Fruit fly (Drosophila melanogaster) whole organism, embryonic: Measurements from ENCODE around the gene CG17906.

Experiments
- Aef1 ChIP-seq: fragments of 200-800 bp; sonication (Bioruptor generic); IDR thresholded peaks from 3 replicates; pipeline ENCODE4 v1.3.6; 2022; ENCODE audit warnings: missing biosample characterization, missing genetic modification characterization
- Blimp-1 ChIP-seq: fragments of 200-800 bp; sonication (Bioruptor generic); optimal IDR thresholded peaks from 3 replicates; lab custom pipeline; 2018; ENCODE audit warnings: missing biosample characterization, missing genetic modification characterization, mild to moderate bottlenecking, moderate library complexity, missing genetic modification reagents
- CG10147 ChIP-seq: fragments of 200-800 bp; sonication (Bioruptor generic); optimal IDR thresholded peaks from 2 replicates; lab custom pipeline; 2019; ENCODE audit warnings: missing biosample characterization, mild to moderate bottlenecking, missing genetic modification characterization, moderate library complexity
- CG10267 ChIP-seq: fragments of 200-800 bp; sonication (Bioruptor generic); optimal IDR thresholded peaks from 2 replicates; lab custom pipeline; 2018; ENCODE audit warnings: missing biosample characterization, mild to moderate bottlenecking, missing genetic modification characterization, moderate library complexity
- CG10274 ChIP-seq: fragments of 200-800 bp; sonication (Bioruptor generic); optimal IDR thresholded peaks from 3 replicates; lab custom pipeline; 2017; ENCODE audit warnings: missing biosample characterization, mild to moderate bottlenecking, missing genetic modification characterization
- CG10321 ChIP-seq: fragments of 200-800 bp; sonication (Bioruptor generic); IDR thresholded peaks from 2 replicates; pipeline ENCODE4 v1.3.6; 2022; ENCODE audit warnings: missing biosample characterization, missing genetic modification characterization
- CG10959 ChIP-seq: fragments of 200-800 bp; sonication (Bioruptor generic); IDR thresholded peaks from 2 replicates; pipeline ENCODE4 v1.3.6; 2022; ENCODE audit warnings: missing biosample characterization, missing genetic modification characterization
- CG12391 ChIP-seq: fragments of 200-800 bp; sonication (Bioruptor generic); optimal IDR thresholded peaks from 3 replicates; lab custom pipeline; 2018; ENCODE audit warnings: missing biosample characterization, mild to moderate bottlenecking, missing genetic modification characterization, moderate library complexity
- CG14710 ChIP-seq: fragments of 200-800 bp; sonication (Bioruptor generic); optimal IDR thresholded peaks from 3 replicates; lab custom pipeline; 2019; ENCODE audit warnings: missing biosample characterization, mild to moderate bottlenecking, missing genetic modification characterization, moderate library complexity
- CG15011 ChIP-seq: fragments of 200-800 bp; sonication (Bioruptor generic); optimal IDR thresholded peaks from 3 replicates; lab custom pipeline; 2018; ENCODE audit warnings: missing biosample characterization, mild to moderate bottlenecking, missing genetic modification characterization
- CG15601 ChIP-seq: fragments of 200-800 bp; sonication (Bioruptor generic); optimal IDR thresholded peaks from 3 replicates; lab custom pipeline; 2019; ENCODE audit warnings: missing biosample characterization, mild to moderate bottlenecking, missing genetic modification characterization, moderate library complexity
- CG16813 ChIP-seq: fragments of 200-800 bp; sonication (Bioruptor generic); IDR thresholded peaks from 3 replicates; pipeline ENCODE4 v1.3.6; 2022; ENCODE audit warnings: missing biosample characterization, missing genetic modification characterization; ENCODE audit not compliant: partially characterized antibody
- CG3995 ChIP-seq: fragments of 200-800 bp; sonication (Bioruptor generic); optimal IDR thresholded peaks from 3 replicates; lab custom pipeline; 2016; ENCODE audit warnings: missing biosample characterization, missing genetic modification characterization
- CG42726 ChIP-seq: fragments of 200-800 bp; sonication (Bioruptor generic); IDR thresholded peaks from 2 replicates; pipeline ENCODE4 v1.3.6; 2022; ENCODE audit warnings: missing biosample characterization, missing genetic modification characterization; ENCODE audit not compliant: partially characterized antibody
- CG4820 ChIP-seq: fragments of 200-800 bp; sonication (Bioruptor generic); optimal IDR thresholded peaks from 3 replicates; lab custom pipeline; 2016; ENCODE audit warnings: missing biosample characterization, missing genetic modification characterization
- CG6813 ChIP-seq: fragments of 200-800 bp; sonication (Bioruptor generic); optimal IDR thresholded peaks from 2 replicates; lab custom pipeline; 2017; ENCODE audit warnings: missing biosample characterization, missing genetic modification characterization, mild to moderate bottlenecking, moderate library complexity, missing genetic modification reagents
- CG7271 ChIP-seq: fragments of 200-800 bp; sonication (Bioruptor generic); optimal IDR thresholded peaks from 2 replicates; lab custom pipeline; 2018; ENCODE audit warnings: missing biosample characterization, mild to moderate bottlenecking, missing genetic modification characterization, moderate library complexity
- CG7745 ChIP-seq: fragments of 200-800 bp; sonication (Bioruptor generic); optimal IDR thresholded peaks from 2 replicates; lab custom pipeline; 2018; ENCODE audit warnings: missing biosample characterization, mild to moderate bottlenecking, missing genetic modification characterization, moderate library complexity
- CG9876 ChIP-seq: fragments of 200-800 bp; sonication (Bioruptor generic); optimal IDR thresholded peaks from 2 replicates; lab custom pipeline; 2016; ENCODE audit warnings: missing biosample characterization, missing genetic modification characterization
- CTCF ChIP-seq: fragments of 200-800 bp; sonication (Bioruptor generic); optimal IDR thresholded peaks from 2 replicates; lab custom pipeline; 2017; ENCODE audit warnings: missing biosample characterization, mild to moderate bottlenecking, missing genetic modification characterization, moderate library complexity
- Doc3 ChIP-seq: fragments of 200-800 bp; sonication (Bioruptor generic); IDR thresholded peaks from 3 replicates; pipeline ENCODE4 v1.3.6; 2022; ENCODE audit warnings: missing biosample characterization, missing genetic modification characterization; ENCODE audit not compliant: partially characterized antibody
- Elba2 ChIP-seq: fragments of 200-800 bp; sonication (Bioruptor generic); optimal IDR thresholded peaks from 3 replicates; lab custom pipeline; 2016; ENCODE audit warnings: missing biosample characterization, missing genetic modification characterization
- H15 ChIP-seq: fragments of 200-800 bp; sonication (Bioruptor generic); IDR thresholded peaks from 3 replicates; pipeline ENCODE4 v1.3.6; 2022; ENCODE audit warnings: missing biosample characterization, missing genetic modification characterization
- HHEX ChIP-seq: fragments of 200-800 bp; sonication (Bioruptor generic); optimal IDR thresholded peaks from 3 replicates; lab custom pipeline; 2017; ENCODE audit warnings: missing biosample characterization, mild to moderate bottlenecking, missing genetic modification characterization, missing genetic modification reagents
- Hand ChIP-seq: fragments of 200-800 bp; sonication (Bioruptor generic); optimal IDR thresholded peaks from 2 replicates; lab custom pipeline; 2017; ENCODE audit warnings: mild to moderate bottlenecking, missing biosample characterization, missing genetic modification reagents, missing genetic modification characterization
- Hr39 ChIP-seq: fragments of >200 bp; optimal IDR thresholded peaks from 2 replicates; lab custom pipeline; 2017
- NC2β ChIP-seq: fragments of 200-800 bp; sonication (Bioruptor generic); optimal IDR thresholded peaks from 2 replicates; lab custom pipeline; 2016; ENCODE audit warnings: missing biosample characterization, missing genetic modification characterization
- Nf-YC ChIP-seq: fragments of 200-800 bp; optimal IDR thresholded peaks from 3 replicates; lab custom pipeline; 2019; ENCODE audit warnings: missing biosample characterization, mild to moderate bottlenecking, missing genetic modification characterization, moderate library complexity
- Optix ChIP-seq: fragments of 200-800 bp; sonication (Bioruptor generic); IDR thresholded peaks from 3 replicates; pipeline ENCODE4 v1.3.6; 2022; ENCODE audit warnings: missing biosample characterization, missing genetic modification characterization
- abd-A ChIP-seq: fragments of 200-800 bp; sonication (Bioruptor generic); optimal IDR thresholded peaks from 3 replicates; lab custom pipeline; 2019; ENCODE audit warnings: missing biosample characterization, mild to moderate bottlenecking, missing genetic modification characterization, moderate library complexity
- bcd ChIP-seq: fragments of 200-800 bp; sonication (Bioruptor generic); optimal IDR thresholded peaks from 2 replicates; lab custom pipeline; 2017; ENCODE audit warnings: missing biosample characterization, mild to moderate bottlenecking, missing genetic modification characterization
- chn ChIP-seq: fragments of 200-800 bp; sonication (Bioruptor generic); optimal IDR thresholded peaks from 2 replicates; lab custom pipeline; 2016; ENCODE audit warnings: missing biosample characterization, missing genetic modification characterization
- ci ChIP-seq: fragments of 200-800 bp; sonication (Bioruptor generic); IDR thresholded peaks from 3 replicates; pipeline ENCODE4 v1.3.6; 2022; ENCODE audit warnings: missing biosample characterization, missing genetic modification characterization
- corto ChIP-seq: fragments of 200-800 bp; sonication (Bioruptor generic); optimal IDR thresholded peaks from 2 replicates; lab custom pipeline; 2016; ENCODE audit warnings: missing biosample characterization, mild to moderate bottlenecking, missing genetic modification characterization, moderate library complexity
- crc ChIP-seq: fragments of 200-800 bp; sonication (Bioruptor generic); optimal IDR thresholded peaks from 2 replicates; lab custom pipeline; 2016; ENCODE audit warnings: missing biosample characterization, missing genetic modification characterization
- danr ChIP-seq: fragments of 200-800 bp; sonication (Bioruptor generic); IDR thresholded peaks from 2 replicates; pipeline ENCODE4 v1.3.6; 2022; ENCODE audit warnings: missing biosample characterization, missing genetic modification characterization
- ems ChIP-seq: fragments of 200-800 bp; sonication (Bioruptor generic); optimal IDR thresholded peaks from 3 replicates; lab custom pipeline; 2016; ENCODE audit warnings: missing biosample characterization, missing genetic modification characterization
- grn ChIP-seq: fragments of 200-800 bp; sonication (Bioruptor generic); optimal IDR thresholded peaks from 3 replicates; lab custom pipeline; 2017; ENCODE audit warnings: missing biosample characterization, missing genetic modification characterization
- gt ChIP-seq: fragments of 200-800 bp; sonication (Bioruptor generic); IDR thresholded peaks from 2 replicates; pipeline ENCODE4 v1.3.6; 2022; ENCODE audit warnings: missing biosample characterization, missing genetic modification characterization
- hth ChIP-seq: fragments of >200 bp; optimal IDR thresholded peaks from 2 replicates; lab custom pipeline; 2017; ENCODE audit warnings: inconsistent platforms
- inv ChIP-seq: fragments of 200-800 bp; sonication (Bioruptor generic); IDR thresholded peaks from 2 replicates; pipeline ENCODE4 v1.3.6; 2022; ENCODE audit warnings: missing biosample characterization, missing genetic modification characterization; ENCODE audit not compliant: partially characterized antibody
- mirr ChIP-seq: fragments of 200-800 bp; sonication (Bioruptor generic); optimal IDR thresholded peaks from 3 replicates; lab custom pipeline; 2018; ENCODE audit warnings: missing biosample characterization, mild to moderate bottlenecking, missing genetic modification characterization
- peb ChIP-seq: fragments of 200-800 bp; sonication (Bioruptor generic); IDR thresholded peaks from 2 replicates; pipeline ENCODE4 v1.3.6; 2022; ENCODE audit warnings: missing biosample characterization, missing genetic modification characterization
- prd ChIP-seq, 3 experiments: fragments of >200 bp in 2 of 3; fragments of 200-800 bp in 1 of 3; sonication (Bioruptor generic) in 1 of 3; optimal IDR thresholded peaks in 2 of 3; IDR thresholded peaks in 1 of 3; 2 replicates in 2 of 3; 3 replicates in 1 of 3; pipeline versions ENCODE4 v1.3.6 to Lab custom; 2017 to 2022; ENCODE audit warnings: missing biosample characterization in 1 of 3, missing genetic modification characterization in 1 of 3
- schlank ChIP-seq: fragments of 200-800 bp; sonication (Bioruptor generic); optimal IDR thresholded peaks from 2 replicates; lab custom pipeline; 2018; ENCODE audit warnings: missing biosample characterization, mild to moderate bottlenecking, missing genetic modification characterization
- sd ChIP-seq: fragments of 200-800 bp; sonication (Bioruptor generic); optimal IDR thresholded peaks from 3 replicates; lab custom pipeline; 2018; ENCODE audit warnings: missing biosample characterization, mild to moderate bottlenecking, missing genetic modification characterization, moderate library complexity
- seq ChIP-seq: fragments of 200-800 bp; sonication (Bioruptor generic); IDR thresholded peaks from 2 replicates; pipeline ENCODE4 v1.3.6; 2022; ENCODE audit warnings: missing biosample characterization, missing genetic modification characterization
- so ChIP-seq: fragments of 200-800 bp; sonication (Bioruptor generic); IDR thresholded peaks from 3 replicates; pipeline ENCODE4 v1.3.6; 2022; ENCODE audit warnings: missing biosample characterization, missing genetic modification characterization
- sob ChIP-seq: fragments of 200-800 bp; sonication (Bioruptor generic); IDR thresholded peaks from 2 replicates; pipeline ENCODE4 v1.3.6; 2022; ENCODE audit warnings: missing biosample characterization, missing genetic modification characterization
- ssp ChIP-seq: fragments of 200-800 bp; sonication (Bioruptor generic); IDR thresholded peaks from 2 replicates; pipeline ENCODE4 v1.3.6; 2022; ENCODE audit warnings: missing biosample characterization, missing genetic modification characterization
- stc ChIP-seq: fragments of 200-800 bp; sonication (Bioruptor generic); IDR thresholded peaks from 2 replicates; pipeline ENCODE4 v1.3.6; 2022; ENCODE audit warnings: missing biosample characterization, missing genetic modification characterization

Gene CG17906

dm6 chr2L:8958046-8958497 lies 36.1 kb upstream of the CG17906 start (continued):
- peak; percentile 44 for TF ChIP-seq CG10274
- TF ChIP-seq hth (lab: Kevin White, UChicago) = no peak
- TF ChIP-seq CG15011 (GFP tag; lab: Kevin White, UChicago) = peak; percentile 83
- peak; percentile 99 for TF ChIP-seq seq (GFP tag; lab: Robert Waterston, UW)
- TF ChIP-seq CG10267 (tag; lab: Kevin White, UChicago) = peak; percentile 94
- peak; percentile 58 for TF ChIP-seq Elba2
- TF ChIP-seq Hr39 (lab: Kevin White, UChicago) = no peak
- peak; percentile 93 for TF ChIP-seq danr (GFP tag; lab: Robert Waterston, UW)
- TF ChIP-seq mirr (GFP tag; lab: Kevin White, UChicago) = peak; percentile 69
- TF ChIP-seq H15 (GFP tag; lab: Robert Waterston, UW) = peak; percentile 98
- TF ChIP-seq CG10321 (GFP tag; lab: Robert Waterston, UW) = peak; percentile 83
- peak; percentile 98 for TF ChIP-seq CG10959 (GFP tag; lab: Robert Waterston, UW)
- peak; percentile 93 for TF ChIP-seq crc
- peak; percentile 92 for TF ChIP-seq ssp (GFP tag; lab: Robert Waterston, UW)
- TF ChIP-seq sd (tag; lab: Kevin White, UChicago) = peak; percentile 76
- no peak for TF ChIP-seq Doc3 (GFP tag; lab: Robert Waterston, UW)
- TF ChIP-seq CG10147 (GFP tag; lab: Kevin White, UChicago) = peak; percentile 81
- TF ChIP-seq CG7271 (tag; lab: Kevin White, UChicago) = peak; percentile 81
- peak; percentile 86 for TF ChIP-seq HHEX (GFP tag; lab: Kevin White, UChicago)
- TF ChIP-seq peb (GFP tag; lab: Robert Waterston, UW) = peak; percentile 97
- no peak for TF ChIP-seq abd-A (tag; lab: Kevin White, UChicago)
- TF ChIP-seq prd (optimal IDR thresholded peaks at IDR 0.05; lab: Kevin White, UChicago) = no peak
- TF ChIP-seq prd (GFP tag; IDR thresholded peaks at IDR 0.05; lab: Robert Waterston, UW) = peak; percentile 99
- TF ChIP-seq CG9876 (GFP tag; lab: Kevin White, UChicago) = peak; percentile 80
- TF ChIP-seq schlank (tag; lab: Kevin White, UChicago) = peak; percentile 75
- TF ChIP-seq gt = peak; percentile 87
- TF ChIP-seq bcd (GFP tag; lab: Kevin White, UChicago) = peak; percentile 90
- peak; percentile 99 for TF ChIP-seq stc (GFP tag; lab: Robert Waterston, UW)
- peak; percentile 69; the same call in 1 of the 3 replicates for TF ChIP-seq Optix (GFP tag; lab: Robert Waterston, UW)
- peak; percentile 93 for TF ChIP-seq chn (GFP tag; lab: Kevin White, UChicago)
- peak; percentile 99 for TF ChIP-seq so
- peak; percentile 93 for TF ChIP-seq Blimp-1 (GFP tag; lab: Kevin White, UChicago)
- TF ChIP-seq Hand (GFP tag; lab: Kevin White, UChicago) = peak; percentile 62
- peak; percentile 71 for TF ChIP-seq Nf-YC (tag; lab: Kevin White, UChicago)
- peak; percentile 93 for TF ChIP-seq CG7745 (tag; lab: Kevin White, UChicago)
- peak; percentile 90 for TF ChIP-seq NC2β
- TF ChIP-seq CG42726 (GFP tag; lab: Robert Waterston, UW) = no peak
- TF ChIP-seq CG14710 (tag; lab: Kevin White, UChicago) = peak; percentile 94
- TF ChIP-seq Aef1 (GFP tag; lab: Robert Waterston, UW) = peak; percentile 98
- peak; percentile 51 for TF ChIP-seq grn (GFP tag; lab: Kevin White, UChicago)
- peak; percentile 87 for TF ChIP-seq CG6813 (GFP tag; lab: Kevin White, UChicago)
- TF ChIP-seq sob (GFP tag; lab: Robert Waterston, UW) = peak; percentile 98
- no peak for TF ChIP-seq inv
- peak; percentile 90 for TF ChIP-seq ems (GFP tag; lab: Kevin White, UChicago)
- no peak for TF ChIP-seq CG16813 (GFP tag; lab: Robert Waterston, UW)
- TF ChIP-seq CTCF (GFP tag; lab: Kevin White, UChicago) = peak; percentile 56
- no peak for TF ChIP-seq corto (GFP tag; lab: Kevin White, UChicago)
- peak; percentile 88 for TF ChIP-seq CG4820
- peak; percentile 98 for TF ChIP-seq ci
- peak; percentile 98 for TF ChIP-seq CG12391 (tag; lab: Kevin White, UChicago)
- TF ChIP-seq CG15601 (tag; lab: Kevin White, UChicago) = peak; percentile 97
- peak; percentile 41 for TF ChIP-seq CG3995 (GFP tag; lab: Kevin White, UChicago)
